Fruit fly (Drosophila melanogaster): ENCODE measurements around the gene eIF5B.
A peak's percentile ranks its signal among the peaks of the same experiment; 100 is the strongest.

Gene eIF5B

dm6 chr3L:3388708-3389665, 71.8 kb downstream of the eIF5B start (continued):
- TF ChIP-seq CG10979 (tag; optimal IDR thresholded peaks at IDR 0.05) (no peak), CG14965 (GFP tag; optimal IDR thresholded peaks at IDR 0.05; ENCODE audit: borderline replicate concordance) (no peak), CG30431 (GFP tag; optimal IDR thresholded peaks at IDR 0.05) (no peak), Kr (GFP tag; optimal IDR thresholded peaks at IDR 0.05) (no peak), CG11723 (GFP tag; optimal IDR thresholded peaks at IDR 0.05) (no peak), gsb (GFP tag; IDR thresholded peaks at IDR 0.05) (no peak), Jarid2 (GFP tag; optimal IDR thresholded peaks at IDR 0.05) (no peak), ro (GFP tag; IDR thresholded peaks at IDR 0.05) (no peak), gce (GFP tag; IDR thresholded peaks at IDR 0.05) (0 out of 3 replicates have a peak, but pooled peaks have one; percentile 18), odd (GFP tag; optimal IDR thresholded peaks at IDR 0.05) (no peak), CG17359 (tag; optimal IDR thresholded peaks at IDR 0.05) (peak; percentile 58), org-1 (GFP tag; optimal IDR thresholded peaks at IDR 0.05) (no peak), Six4 (GFP tag; optimal IDR thresholded peaks at IDR 0.05) (no peak), Fer1 (GFP tag; optimal IDR thresholded peaks at IDR 0.05) (no peak), toy (GFP tag; IDR thresholded peaks at IDR 0.05) (no peak), HLH4C (GFP tag; IDR thresholded peaks at IDR 0.05; ENCODE audit: partially characterized antibody) (no peak), Deaf1 (tag; optimal IDR thresholded peaks at IDR 0.05) (no peak), CG3838 (GFP tag; optimal IDR thresholded peaks at IDR 0.05) (no peak), CG3065 (GFP tag; optimal IDR thresholded peaks at IDR 0.05) (no peak), Hmr (GFP tag; optimal IDR thresholded peaks at IDR 0.05) (no peak), CG18599 (GFP tag; optimal IDR thresholded peaks at IDR 0.05) (no peak), lola (GFP tag; optimal IDR thresholded peaks at IDR 0.05) (no peak), CG7357 (GFP tag; IDR thresholded peaks at IDR 0.05) (no peak; the same call in 2 of the 3 replicates), CG8089 (GFP tag; optimal IDR thresholded peaks at IDR 0.05) (peak; percentile 11), CG1602 (GFP tag; optimal IDR thresholded peaks at IDR 0.05) (no peak), NfI (GFP tag; optimal IDR thresholded peaks at IDR 0.05) (no peak), caup (GFP tag; optimal IDR thresholded peaks at IDR 0.05; ENCODE audit: severe bottlenecking) (no peak), Lpt (GFP tag; optimal IDR thresholded peaks at IDR 0.05) (no peak), CG8388 (GFP tag; optimal IDR thresholded peaks at IDR 0.05) (no peak), Med (GFP tag) (peak; percentile 68), twi (tag; optimal IDR thresholded peaks at IDR 0.05) (no peak), grn (GFP tag; optimal IDR thresholded peaks at IDR 0.05) (no peak), Awh (GFP tag; IDR thresholded peaks at IDR 0.05) (no peak; the same call in 1 of the 2 replicates), Rx (GFP tag; IDR thresholded peaks at IDR 0.05) (peak; percentile 36), cas (GFP tag; IDR thresholded peaks at IDR 0.05) (no peak), sc (optimal IDR thresholded peaks at IDR 0.05) (no peak), sc (GFP tag; optimal IDR thresholded peaks at IDR 0.05) (no peak), Dll (GFP tag; IDR thresholded peaks at IDR 0.05; ENCODE audit: partially characterized antibody) (no peak), dimm (GFP tag; IDR thresholded peaks at IDR 0.05) (no peak), CG11695 (GFP tag; IDR thresholded peaks at IDR 0.05) (0 out of 3 replicates have a peak, but pooled peaks have one; percentile 6), ERR (GFP tag; optimal IDR thresholded peaks at IDR 0.05) (no peak), run (tag; optimal IDR thresholded peaks at IDR 0.05) (no peak), croc (GFP tag; conservative IDR thresholded peaks at IDR 0.05) (peak; percentile 14; the same call in 1 of the 3 replicates), ssp (GFP tag; IDR thresholded peaks at IDR 0.05) (no peak), CG3995 (GFP tag; optimal IDR thresholded peaks at IDR 0.05) (no peak), CG13775 (GFP tag; optimal IDR thresholded peaks at IDR 0.05) (no peak), CG33557 (GFP tag; optimal IDR thresholded peaks at IDR 0.05) (no peak), Hr51 (GFP tag; optimal IDR thresholded peaks at IDR 0.05) (no peak)
